Worm (Caenorhabditis elegans) whole organism, L4 larva: ENCODE measurements around the gene Y45F10D.7.

ENCODE experiments used
- ama-1 ChIP-seq: fragments of 150-350 bp; optimal IDR thresholded peaks from 2 replicates; lab custom pipeline; 2014; ENCODE audit warnings: inconsistent platforms, mixed read lengths
- ceh-44 ChIP-seq: fragments of 200-800 bp; sonication (Bioruptor generic); IDR thresholded peaks from 2 replicates; pipeline ENCODE4 v1.3.6; 2022; ENCODE audit warnings: missing genetic modification reagents, missing genetic modification characterization, missing compliant biosample characterization
- dmd-8 ChIP-seq: fragments of 200-800 bp; sonication (Bioruptor generic); IDR thresholded peaks from 2 replicates; pipeline ENCODE4 v1.3.6; 2022; ENCODE audit warnings: missing genetic modification characterization, missing compliant biosample characterization
- dpl-1 ChIP-seq: fragments of 150-350 bp; optimal IDR thresholded peaks from 2 replicates; lab custom pipeline; 2014; ENCODE audit warnings: missing biosample characterization, missing genetic modification reagents, missing genetic modification characterization

- TF ChIP-seq ceh-44 (no peak), dmd-8 (no peak), dpl-1 (GFP tag; lab: Kevin White, UChicago) (no peak), ama-1 (lab: Kevin White, UChicago) (no peak)
Measured at ce11 chrIV:13838296-13838695, 49.6 kb downstream of the Y45F10D.7 start.
